Fruit fly (Drosophila melanogaster): ENCODE results near the gene hiw.

hiw gene

dm6 chrX:15079163-15079809, 16.1 kb upstream of the hiw start (continued):
- TF ChIP-seq sd (tag; optimal IDR thresholded peaks at IDR 0.05), result peak; percentile 22
- TF ChIP-seq cwo (GFP tag; optimal IDR thresholded peaks at IDR 0.05), result peak; percentile 2
- TF ChIP-seq eve (GFP tag; optimal IDR thresholded peaks at IDR 0.05), result peak in 1 of 2 experiments; percentile 25
- no peak for TF ChIP-seq HHEX (GFP tag; optimal IDR thresholded peaks at IDR 0.05)
- TF ChIP-seq CG10321 (GFP tag; IDR thresholded peaks at IDR 0.05), result no peak
- TF ChIP-seq Pdp1 (GFP tag; optimal IDR thresholded peaks at IDR 0.05), result peak in 1 of 2 experiments; percentile 65

dm6 chrX:15078394-15078793, 15.2 kb upstream of the hiw start:
- TF ChIP-seq CG33213 (GFP tag; optimal IDR thresholded peaks at IDR 0.05), result no peak
- peak; percentile 42 for TF ChIP-seq fd64A (GFP tag; optimal IDR thresholded peaks at IDR 0.05)
- TF ChIP-seq lola (GFP tag; optimal IDR thresholded peaks at IDR 0.05), result peak in 1 of 3 experiments; percentile 5
- no peak for TF ChIP-seq mam (GFP tag; optimal IDR thresholded peaks at IDR 0.05)
- no peak for TF ChIP-seq CG8478 (optimal IDR thresholded peaks at IDR 0.05)
- TF ChIP-seq luna (GFP tag; optimal IDR thresholded peaks at IDR 0.05), result no peak
- no peak for TF ChIP-seq CG7928 (GFP tag; optimal IDR thresholded peaks at IDR 0.05)
- peak; percentile 56 for TF ChIP-seq Asciz (GFP tag; optimal IDR thresholded peaks at IDR 0.05)
- peak; percentile 62 for TF ChIP-seq ATbp (GFP tag; optimal IDR thresholded peaks at IDR 0.05)
- TF ChIP-seq CG15269 (tag; optimal IDR thresholded peaks at IDR 0.05), result peak; percentile 12
- TF ChIP-seq salm (tag; optimal IDR thresholded peaks at IDR 0.05), result peak; percentile 25
- TF ChIP-seq CG18619 (GFP tag; optimal IDR thresholded peaks at IDR 0.05), result no peak
- TF ChIP-seq CG4854 (GFP tag; optimal IDR thresholded peaks at IDR 0.05), result no peak
- TF ChIP-seq nom (GFP tag; optimal IDR thresholded peaks at IDR 0.05), result peak; percentile 87
- TF ChIP-seq CG13296 (GFP tag; optimal IDR thresholded peaks at IDR 0.05), result peak; percentile 55
- TF ChIP-seq CG43689 (GFP tag; IDR thresholded peaks at IDR 0.05), result no peak
- peak; percentile 15 for TF ChIP-seq CG1603 (tag; optimal IDR thresholded peaks at IDR 0.05)
- peak; percentile 0 for TF ChIP-seq Hmr (GFP tag; optimal IDR thresholded peaks at IDR 0.05)
- TF ChIP-seq CG3726 (GFP tag; IDR thresholded peaks at IDR 0.05), result no peak
- no peak for TF ChIP-seq CG10274 (GFP tag; optimal IDR thresholded peaks at IDR 0.05)
- peak; percentile 44 for TF ChIP-seq CG10431 (GFP tag; optimal IDR thresholded peaks at IDR 0.05)
- peak; percentile 96 for TF ChIP-seq exex (tag; optimal IDR thresholded peaks at IDR 0.05)
- TF ChIP-seq gem (tag; optimal IDR thresholded peaks at IDR 0.05), result peak; percentile 15
- TF ChIP-seq CG17568 (GFP tag; optimal IDR thresholded peaks at IDR 0.05), result peak; percentile 9
- TF ChIP-seq dmrt11E (tag; optimal IDR thresholded peaks at IDR 0.05), result peak; percentile 25
- TF ChIP-seq BtbVII (GFP tag; optimal IDR thresholded peaks at IDR 0.05), result peak; percentile 64
- TF ChIP-seq CG15696 (tag; optimal IDR thresholded peaks at IDR 0.05), result peak; percentile 29
- peak; percentile 62 for TF ChIP-seq sqz (GFP tag; optimal IDR thresholded peaks at IDR 0.05)
- peak; percentile 40 for TF ChIP-seq wek (GFP tag; optimal IDR thresholded peaks at IDR 0.05)
- TF ChIP-seq CG13894 (tag; optimal IDR thresholded peaks at IDR 0.05), result peak; percentile 81
- peak; percentile 15 for TF ChIP-seq CG3407 (GFP tag; optimal IDR thresholded peaks at IDR 0.05)
- TF ChIP-seq CG10543 (GFP tag; optimal IDR thresholded peaks at IDR 0.05), result peak; percentile 66
- TF ChIP-seq CG17359 (tag; optimal IDR thresholded peaks at IDR 0.05), result peak; percentile 11
- TF ChIP-seq zfh2 (GFP tag; optimal IDR thresholded peaks at IDR 0.05), result no peak
- peak; percentile 65 for TF ChIP-seq kni (GFP tag; optimal IDR thresholded peaks at IDR 0.05)
- no peak for TF ChIP-seq CG2116 (GFP tag; optimal IDR thresholded peaks at IDR 0.05)
- TF ChIP-seq dmrt99B (tag; optimal IDR thresholded peaks at IDR 0.05), result peak; percentile 2
- TF ChIP-seq CG6813 (GFP tag; optimal IDR thresholded peaks at IDR 0.05), result peak; percentile 58
- peak; percentile 80 for TF ChIP-seq sens-2 (GFP tag; IDR thresholded peaks at IDR 0.05)
- peak; percentile 6 for TF ChIP-seq CG1529 (GFP tag; optimal IDR thresholded peaks at IDR 0.05)
- TF ChIP-seq Blimp-1 (GFP tag; optimal IDR thresholded peaks at IDR 0.05), result peak; percentile 30
